Fruit fly (Drosophila melanogaster): ENCODE measurements around the gene Act5C.

Gene Act5C

DNA sequence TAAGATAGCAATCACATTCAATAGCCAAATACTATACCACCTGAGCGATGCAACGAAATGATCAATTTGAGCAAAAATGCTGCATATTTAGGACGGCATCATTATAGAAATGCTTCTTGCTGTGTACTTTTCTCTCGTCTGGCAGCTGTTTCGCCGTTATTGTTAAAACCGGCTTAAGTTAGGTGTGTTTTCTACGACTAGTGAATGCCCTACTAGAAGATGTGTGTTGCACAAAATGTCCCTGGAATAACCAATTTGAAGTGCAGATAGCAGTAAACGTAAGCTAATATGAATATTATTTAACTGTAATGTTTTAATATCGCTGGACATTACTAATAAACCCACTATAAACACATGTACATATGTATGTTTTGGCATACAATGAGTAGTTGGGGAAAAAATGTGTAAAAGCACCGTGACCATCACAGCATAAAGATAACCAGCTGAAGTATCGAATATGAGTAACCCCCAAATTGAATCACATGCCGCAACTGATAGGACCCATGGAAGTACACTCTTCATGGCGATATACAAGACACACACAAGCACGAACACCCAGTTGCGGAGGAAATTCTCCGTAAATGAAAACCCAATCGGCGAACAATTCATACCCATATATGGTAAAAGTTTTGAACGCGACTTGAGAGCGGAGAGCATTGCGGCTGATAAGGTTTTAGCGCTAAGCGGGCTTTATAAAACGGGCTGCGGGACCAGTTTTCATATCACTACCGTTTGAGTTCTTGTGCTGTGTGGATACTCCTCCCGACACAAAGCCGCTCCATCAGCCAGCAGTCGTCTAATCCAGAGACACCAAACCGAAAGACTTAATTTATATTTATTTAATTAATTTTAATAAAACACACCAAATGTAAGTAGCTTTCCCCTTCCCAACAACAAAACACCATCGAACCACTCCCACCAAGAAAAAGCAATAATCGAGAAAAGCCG, at the start of gene Act5C:
Act5C (plus strand) TSS at position 716 of the 948 bp plus-strand sequence.
- TF ChIP-seq h (optimal IDR thresholded peaks at IDR 0.05), result no peak
- TF ChIP-seq Myc (optimal IDR thresholded peaks at IDR 0.05), result no peak
- TF ChIP-seq insv (optimal IDR thresholded peaks at IDR 0.05), result no peak
- TF ChIP-seq Sin3A (optimal IDR thresholded peaks at IDR 0.05), result no peak
- TF ChIP-seq psq (optimal IDR thresholded peaks at IDR 0.05), result no peak
- TF ChIP-seq ttk (optimal IDR thresholded peaks at IDR 0.05), result no peak

DNA sequence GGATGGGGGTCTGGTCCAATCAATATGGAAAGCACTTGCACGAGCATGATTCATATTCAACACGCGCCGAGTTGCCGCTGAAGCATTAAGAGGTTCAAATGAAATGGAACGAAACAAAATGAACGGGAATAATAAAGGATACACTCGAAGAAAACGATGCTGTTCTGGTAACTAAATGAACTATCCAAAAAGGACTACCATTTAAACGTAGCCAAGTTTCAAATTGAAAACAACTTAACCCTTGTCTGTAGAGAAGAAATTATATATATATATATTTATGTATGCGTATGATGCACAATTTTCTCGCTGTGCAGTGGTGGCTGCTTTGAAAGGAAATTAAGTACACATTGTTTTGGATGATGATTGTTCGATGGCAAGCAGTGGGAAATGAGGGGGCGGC, 48.0 kb upstream of the Act5C start:
- TF ChIP-seq psq (optimal IDR thresholded peaks at IDR 0.05), result no peak
- TF ChIP-seq h (optimal IDR thresholded peaks at IDR 0.05), result no peak
- no peak for TF ChIP-seq Sin3A (optimal IDR thresholded peaks at IDR 0.05)
- no peak for TF ChIP-seq ttk (optimal IDR thresholded peaks at IDR 0.05)
- TF ChIP-seq Myc (optimal IDR thresholded peaks at IDR 0.05), result no peak
- TF ChIP-seq insv (optimal IDR thresholded peaks at IDR 0.05), result no peak

DNA sequence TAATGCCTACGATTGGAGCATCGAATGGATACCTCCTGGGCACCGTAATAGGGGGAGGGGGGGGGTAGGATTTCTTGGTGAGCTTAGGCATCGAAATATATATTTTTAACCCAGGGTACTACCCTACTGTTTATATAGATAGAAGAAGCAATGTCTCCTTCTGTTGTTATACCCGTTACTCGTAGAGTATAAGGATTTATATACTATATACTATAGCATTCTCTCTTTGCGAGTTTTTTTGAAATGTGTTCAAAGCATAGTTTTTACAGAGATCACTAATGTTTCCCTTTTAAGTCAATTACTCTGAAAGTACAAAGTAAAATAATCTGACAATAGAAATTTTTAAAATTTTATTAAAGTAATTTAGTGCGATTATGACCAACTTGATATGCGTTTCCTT, 47.2 kb upstream of the Act5C start, which contains the start of gene CG43136:
CG43136 (plus strand) TSS at position 301 of the 400 bp plus-strand sequence.
- TF ChIP-seq psq (optimal IDR thresholded peaks at IDR 0.05) (no peak), insv (optimal IDR thresholded peaks at IDR 0.05) (no peak), h (optimal IDR thresholded peaks at IDR 0.05) (no peak), Sin3A (optimal IDR thresholded peaks at IDR 0.05) (no peak), Myc (optimal IDR thresholded peaks at IDR 0.05) (no peak), ttk (optimal IDR thresholded peaks at IDR 0.05) (no peak)

DNA sequence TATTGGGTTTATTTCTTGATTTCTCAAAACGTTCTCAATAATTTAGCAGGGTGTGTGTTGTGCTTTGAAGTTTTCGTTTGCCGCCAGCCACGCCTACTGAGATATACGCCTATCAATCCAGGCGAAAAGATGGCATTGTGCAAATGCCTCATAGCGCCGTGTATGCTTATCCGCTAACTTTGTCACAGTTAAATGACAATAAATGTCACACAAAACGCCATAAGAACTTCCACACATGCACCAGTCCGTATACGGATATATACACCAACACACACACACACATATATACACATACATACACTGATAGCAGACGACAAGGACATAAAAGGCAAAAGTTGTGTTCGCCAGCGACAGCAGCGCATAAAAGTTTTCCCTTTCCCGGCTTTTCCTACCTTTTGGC, 35.6 kb upstream of the Act5C start, which contains the start of gene CG43137:
CG43137 (minus strand) TSS at position 101 of the 400 bp plus-strand sequence.
- TF ChIP-seq psq (optimal IDR thresholded peaks at IDR 0.05) (no peak), ttk (optimal IDR thresholded peaks at IDR 0.05) (no peak), insv (optimal IDR thresholded peaks at IDR 0.05) (no peak), Myc (optimal IDR thresholded peaks at IDR 0.05) (no peak), h (optimal IDR thresholded peaks at IDR 0.05) (no peak), Sin3A (optimal IDR thresholded peaks at IDR 0.05) (no peak)

DNA sequence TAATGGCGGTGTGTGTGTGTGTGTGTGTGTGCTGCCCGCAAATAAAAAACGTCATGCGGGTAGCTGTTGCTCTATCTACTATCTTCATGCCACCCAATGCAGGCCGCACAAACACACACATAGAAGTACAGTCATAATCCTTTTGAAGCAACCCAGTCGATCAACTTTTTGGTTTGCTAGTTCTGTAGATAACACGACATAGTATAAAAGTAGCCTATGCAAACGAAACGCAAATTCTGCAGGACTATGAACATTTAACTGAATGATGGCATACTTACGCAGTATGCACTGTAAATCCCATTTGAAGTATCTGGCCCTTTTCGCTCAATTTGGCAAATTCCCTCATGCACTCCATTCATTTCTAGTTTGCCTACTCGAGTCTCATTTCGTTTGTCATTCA, 34.6 kb upstream of the Act5C start:
- TF ChIP-seq insv (optimal IDR thresholded peaks at IDR 0.05) (no peak), Myc (optimal IDR thresholded peaks at IDR 0.05) (no peak), h (optimal IDR thresholded peaks at IDR 0.05) (no peak), psq (optimal IDR thresholded peaks at IDR 0.05) (no peak), ttk (optimal IDR thresholded peaks at IDR 0.05) (no peak), Sin3A (optimal IDR thresholded peaks at IDR 0.05) (no peak)

DNA sequence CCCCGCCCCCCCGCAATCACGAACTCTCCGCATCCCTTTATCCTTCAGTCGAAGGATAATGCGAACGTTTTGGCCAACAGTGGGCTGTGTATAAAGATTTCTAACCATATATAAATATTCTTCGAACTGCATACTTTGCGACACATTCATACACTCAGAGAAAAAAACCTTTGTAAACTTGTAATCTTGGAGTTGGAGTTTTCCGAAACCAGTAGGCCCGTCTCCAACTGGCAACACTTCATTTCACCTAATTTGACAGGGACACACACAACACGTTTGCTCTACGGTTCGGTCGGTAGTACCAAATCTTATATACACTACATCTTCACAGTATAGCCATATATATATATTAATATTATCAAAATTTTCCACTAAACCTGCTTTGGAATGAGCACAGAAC, 31.9 kb upstream of the Act5C start, which contains the start of gene CG15764:
CG15764 (plus strand) TSS at position 301 of the 400 bp plus-strand sequence.
- no peak for TF ChIP-seq h (optimal IDR thresholded peaks at IDR 0.05)
- no peak for TF ChIP-seq psq (optimal IDR thresholded peaks at IDR 0.05)

DNA sequence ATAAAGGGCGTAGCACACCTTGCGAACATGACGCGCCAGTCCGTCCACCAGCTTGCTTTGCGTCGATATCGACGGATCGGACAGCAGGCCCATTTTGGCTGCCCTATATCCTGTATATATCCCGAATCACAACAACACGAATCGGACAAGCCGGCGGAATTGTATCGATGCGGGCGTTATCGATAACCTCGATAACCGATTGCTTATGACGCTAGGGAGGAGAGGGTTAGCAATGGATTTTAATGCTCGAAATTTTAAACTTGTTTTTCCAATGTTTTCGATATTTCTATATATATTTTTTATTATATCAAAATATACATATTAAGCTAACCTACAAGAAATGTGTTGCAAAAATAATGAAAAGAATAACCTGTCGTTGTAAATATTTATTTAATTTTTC, 27.5 kb upstream of the Act5C start, which contains the start of gene GAA1:
GAA1 (minus strand) TSS at position 194 of the 400 bp plus-strand sequence.
- TF ChIP-seq h (optimal IDR thresholded peaks at IDR 0.05) (no peak), Myc (optimal IDR thresholded peaks at IDR 0.05) (no peak), insv (optimal IDR thresholded peaks at IDR 0.05) (no peak), psq (optimal IDR thresholded peaks at IDR 0.05) (no peak), Sin3A (optimal IDR thresholded peaks at IDR 0.05) (no peak), ttk (optimal IDR thresholded peaks at IDR 0.05) (no peak)

DNA sequence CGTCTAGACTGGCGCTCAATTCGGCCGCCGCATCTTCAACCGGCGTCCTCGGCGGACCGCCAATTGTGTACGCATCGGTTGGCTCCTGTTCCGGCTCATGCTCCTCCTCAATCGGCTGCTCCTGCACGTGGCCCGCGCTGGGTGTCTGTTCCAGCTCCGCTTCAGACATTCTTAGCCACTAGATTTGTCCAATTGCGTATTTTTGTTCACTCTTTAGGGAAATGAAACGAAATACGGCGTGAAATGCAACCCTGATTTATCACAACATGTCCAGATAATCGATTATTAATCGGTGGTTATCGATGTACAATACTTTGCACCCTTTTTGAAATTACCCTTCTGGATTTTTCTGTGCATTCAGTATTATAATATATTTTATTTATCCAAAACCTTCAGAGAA, 24.1 kb upstream of the Act5C start, which contains the start of gene mof:
mof (minus strand) TSS at position 270 of the 400 bp plus-strand sequence.
- TF ChIP-seq h (optimal IDR thresholded peaks at IDR 0.05) (no peak), Sin3A (optimal IDR thresholded peaks at IDR 0.05) (no peak), psq (optimal IDR thresholded peaks at IDR 0.05) (no peak), ttk (optimal IDR thresholded peaks at IDR 0.05) (no peak), Myc (optimal IDR thresholded peaks at IDR 0.05) (no peak)

DNA sequence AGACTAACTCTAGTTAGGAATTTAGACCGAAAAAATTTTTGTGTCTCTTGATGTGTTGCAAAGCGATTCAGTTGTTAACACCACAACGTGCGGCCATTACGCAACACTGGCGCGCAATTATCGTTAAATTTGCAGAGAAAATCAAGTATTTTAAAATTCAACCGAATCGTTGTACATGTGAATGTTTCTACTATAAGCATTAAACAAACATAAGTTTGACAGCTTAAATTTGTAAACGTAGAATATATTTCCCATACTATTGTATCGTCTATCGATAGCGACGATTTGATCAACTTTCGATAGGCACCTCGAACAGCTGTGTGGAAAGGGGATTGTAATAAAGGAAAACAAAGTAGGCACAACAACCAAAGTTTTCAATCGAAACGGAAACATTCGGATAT, 21.1 kb upstream of the Act5C start, which contains the start of the genes Usp30 and CG16721:
Usp30 (minus strand) TSS at position 245 of the 401 bp plus-strand sequence.
CG16721 (plus strand) TSS at position 327 of the 401 bp plus-strand sequence.
- TF ChIP-seq ttk (optimal IDR thresholded peaks at IDR 0.05) (no peak), psq (optimal IDR thresholded peaks at IDR 0.05) (peak; percentile 25), insv (optimal IDR thresholded peaks at IDR 0.05) (no peak), h (optimal IDR thresholded peaks at IDR 0.05) (no peak), Sin3A (optimal IDR thresholded peaks at IDR 0.05) (peak; percentile 4), Myc (optimal IDR thresholded peaks at IDR 0.05) (no peak)

DNA sequence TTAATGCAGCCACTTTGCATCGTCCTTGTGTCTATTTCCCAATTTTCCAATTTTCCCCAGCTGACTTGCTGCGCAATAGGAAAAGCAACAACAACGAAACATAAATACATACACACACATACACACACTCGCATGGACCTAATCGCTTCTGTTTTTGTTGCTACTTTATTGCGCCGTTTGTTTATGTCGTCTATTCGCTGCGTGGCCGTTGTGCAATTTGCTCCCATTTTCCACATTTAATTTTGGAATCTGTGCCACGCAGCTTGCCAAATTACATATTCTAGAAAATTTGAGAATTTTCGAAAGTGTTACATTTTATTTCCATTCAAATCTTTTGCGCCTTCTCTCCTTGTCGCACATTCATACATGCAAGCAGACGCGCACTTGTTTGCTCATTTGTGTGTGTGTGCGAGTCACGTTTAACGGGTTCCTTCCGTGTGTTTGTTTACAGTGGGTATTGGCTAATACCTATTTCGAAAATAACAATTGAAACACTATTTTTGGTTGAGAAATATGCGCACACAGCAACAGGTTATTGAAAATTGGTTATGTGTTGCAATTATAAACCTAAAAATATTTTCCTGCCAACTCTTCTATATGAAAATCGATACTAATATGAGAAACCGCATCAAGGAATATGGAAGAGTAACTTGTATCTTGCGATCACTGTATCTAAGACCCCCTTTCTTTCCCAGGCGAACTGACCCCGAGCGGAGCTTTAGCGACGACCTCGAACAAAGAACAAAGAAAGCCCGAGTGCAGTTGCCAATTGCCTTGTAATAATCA, 20.3 kb upstream of the Act5C start:
- TF ChIP-seq h (optimal IDR thresholded peaks at IDR 0.05) (no peak), psq (optimal IDR thresholded peaks at IDR 0.05) (peak; percentile 16)

DNA sequence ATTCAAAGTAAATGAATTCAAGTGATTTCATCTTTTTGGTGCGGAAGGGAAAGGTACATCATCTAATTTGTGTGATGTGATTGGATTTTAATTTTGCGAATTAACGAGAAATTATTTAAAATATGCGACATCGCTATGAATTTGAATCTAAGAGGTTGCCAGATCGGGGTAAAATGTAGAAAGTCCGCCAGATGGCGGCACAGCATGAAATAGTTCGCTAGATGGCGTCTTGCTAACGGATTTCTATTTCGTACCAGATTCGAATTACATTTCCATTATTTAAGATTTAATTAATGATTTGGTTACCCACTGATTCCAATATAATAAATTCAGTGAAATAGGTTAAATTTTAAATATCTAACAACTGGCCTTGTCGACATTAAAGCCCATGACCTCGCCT, 17.3 kb upstream of the Act5C start:
- TF ChIP-seq psq (optimal IDR thresholded peaks at IDR 0.05), result no peak
- TF ChIP-seq Myc (optimal IDR thresholded peaks at IDR 0.05), result no peak
- no peak for TF ChIP-seq insv (optimal IDR thresholded peaks at IDR 0.05)
- TF ChIP-seq ttk (optimal IDR thresholded peaks at IDR 0.05), result no peak
- TF ChIP-seq h (optimal IDR thresholded peaks at IDR 0.05), result no peak
- no peak for TF ChIP-seq Sin3A (optimal IDR thresholded peaks at IDR 0.05)

DNA sequence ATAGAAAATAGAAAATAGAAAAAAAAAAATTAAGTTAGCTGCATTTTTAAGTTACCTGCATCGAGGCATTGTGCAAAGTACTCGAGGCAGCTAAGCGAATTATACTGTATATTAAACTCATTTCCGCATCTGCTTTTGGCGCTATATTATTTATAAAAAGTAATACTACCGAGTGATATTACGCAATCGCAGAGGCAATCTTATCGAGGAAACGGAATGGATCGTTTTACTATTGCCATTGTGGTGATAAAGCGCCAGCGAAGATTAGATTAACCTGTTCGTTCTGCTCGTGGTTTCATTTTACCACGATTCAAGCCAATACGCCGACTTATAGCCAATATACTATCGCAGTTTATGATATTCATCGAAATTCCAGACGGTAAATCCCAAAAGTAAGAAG, 16.4 kb upstream of the Act5C start:
- no peak for TF ChIP-seq Myc (optimal IDR thresholded peaks at IDR 0.05)
- no peak for TF ChIP-seq psq (optimal IDR thresholded peaks at IDR 0.05)
- no peak for TF ChIP-seq Sin3A (optimal IDR thresholded peaks at IDR 0.05)
- TF ChIP-seq ttk (optimal IDR thresholded peaks at IDR 0.05), result no peak
- no peak for TF ChIP-seq insv (optimal IDR thresholded peaks at IDR 0.05)
- TF ChIP-seq h (optimal IDR thresholded peaks at IDR 0.05), result no peak

Measured in Kc167 (cell line).